Worm (Caenorhabditis elegans) whole organism, early embryonic: ENCODE data around the gene C26B9.7.

ENCODE experiments used
- B0310.2 ChIP-seq: sonication (generic microtip); optimal IDR thresholded peaks from 2 replicates; lab custom pipeline; 2016; ENCODE audit warnings: mild to moderate bottlenecking, missing genetic modification characterization, missing compliant biosample characterization
- ama-1 ChIP-seq: fragments of 150-350 bp; optimal IDR thresholded peaks from 2 replicates; lab custom pipeline; 2014
- hnd-1 ChIP-seq: sonication (generic microtip); optimal IDR thresholded peaks from 2 replicates; lab custom pipeline; 2016; ENCODE audit warnings: missing genetic modification characterization, missing compliant biosample characterization
- scrt-1 ChIP-seq: fragments of 200-800 bp; sonication (Bioruptor generic); IDR thresholded peaks from 2 replicates; pipeline ENCODE4 v1.3.6; 2022; ENCODE audit warnings: missing genetic modification characterization, missing compliant biosample characterization
- sea-1 ChIP-seq: fragments of 200-800 bp; sonication (Bioruptor generic); conservative IDR thresholded peaks from 2 replicates; pipeline ENCODE4 v1.3.6; 2022; ENCODE audit warnings: missing genetic modification characterization, missing compliant biosample characterization

- TF ChIP-seq sea-1 (GFP tag; lab: Robert Waterston, UW) (no peak), B0310.2 (no peak), scrt-1 (GFP tag; lab: Robert Waterston, UW) (no peak), ama-1 (no peak), hnd-1 (tag; lab: Kevin White, UChicago) (no peak)
Measured at ce11 chrX:5311174-5311573, 30.9 kb upstream of the C26B9.7 start.
